Worm (Caenorhabditis elegans): ENCODE results near the gene ddo-1.

DNA sequence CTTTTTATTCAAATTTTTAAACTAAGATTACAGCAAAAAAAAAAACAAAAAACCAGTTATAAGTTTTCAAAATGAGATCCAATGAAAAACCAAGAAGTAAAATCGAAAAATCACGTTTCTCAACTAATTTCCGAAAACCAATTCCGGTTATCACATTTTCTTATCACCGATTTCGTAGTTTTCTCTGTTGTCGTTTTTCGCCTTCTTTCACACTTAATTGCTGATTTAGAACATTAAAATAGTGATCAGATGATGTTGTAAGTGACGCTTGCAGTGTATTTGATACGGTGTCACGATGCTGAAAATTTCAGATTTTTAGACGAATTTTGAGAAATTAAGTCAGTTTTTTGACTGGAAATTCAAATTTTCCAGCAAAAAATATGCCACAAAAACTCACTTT is 3.3 kb upstream of the ddo-1 start:
- TF ChIP-seq fos-1 (tag; optimal IDR thresholded peaks at IDR 0.05): no peak
- no peak for TF ChIP-seq ama-1 (optimal IDR thresholded peaks at IDR 0.05)
- TF ChIP-seq nhr-237 (tag; optimal IDR thresholded peaks at IDR 0.05): no peak
- TF ChIP-seq dpl-1 (GFP tag; optimal IDR thresholded peaks at IDR 0.05): no peak
- TF ChIP-seq blmp-1 (tag; optimal IDR thresholded peaks at IDR 0.05): peak; percentile 40
- no peak for TF ChIP-seq snpc-4 (tag; optimal IDR thresholded peaks at IDR 0.05)
- TF ChIP-seq mdl-1 (tag; optimal IDR thresholded peaks at IDR 0.05): no peak
- TF ChIP-seq lin-13 (GFP tag; optimal IDR thresholded peaks at IDR 0.05): no peak
- TF ChIP-seq swsn-7 (tag; optimal IDR thresholded peaks at IDR 0.05): no peak
